Worm (Caenorhabditis elegans): ENCODE results near the gene srbc-21.

DNA sequence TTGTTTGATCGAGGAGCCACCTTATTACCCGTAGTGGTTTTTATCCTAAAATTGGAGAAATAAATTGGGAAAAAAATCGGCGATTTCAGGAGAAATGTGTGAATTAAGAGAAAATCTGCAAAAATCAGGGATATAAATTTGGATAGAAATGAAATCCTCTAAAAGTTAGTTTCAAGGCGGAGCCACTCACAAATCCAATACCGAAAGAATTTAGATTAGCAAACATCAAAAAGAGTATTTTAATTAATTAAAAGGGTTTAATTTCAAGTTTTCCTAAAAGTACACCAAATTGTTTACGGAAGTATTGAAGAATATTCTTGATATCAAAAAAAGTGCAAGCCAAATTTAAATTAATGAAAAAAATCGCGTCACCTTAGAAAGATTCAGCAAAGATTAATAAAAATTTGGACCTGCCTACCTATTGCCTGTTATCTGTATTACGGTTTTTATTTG lies 33.4 kb upstream of the srbc-21 start, which contains the start of gene F22F7.8:
- TF ChIP-seq flt-1 (GFP tag; IDR thresholded peaks at IDR 0.05) (no peak), klf-2 (GFP tag; conservative IDR thresholded peaks at IDR 0.05) (no peak)

Data from whole organism, midembryonic.